Fruit fly (Drosophila melanogaster): ENCODE results near the gene CG1236.

Gene CG1236

DNA sequence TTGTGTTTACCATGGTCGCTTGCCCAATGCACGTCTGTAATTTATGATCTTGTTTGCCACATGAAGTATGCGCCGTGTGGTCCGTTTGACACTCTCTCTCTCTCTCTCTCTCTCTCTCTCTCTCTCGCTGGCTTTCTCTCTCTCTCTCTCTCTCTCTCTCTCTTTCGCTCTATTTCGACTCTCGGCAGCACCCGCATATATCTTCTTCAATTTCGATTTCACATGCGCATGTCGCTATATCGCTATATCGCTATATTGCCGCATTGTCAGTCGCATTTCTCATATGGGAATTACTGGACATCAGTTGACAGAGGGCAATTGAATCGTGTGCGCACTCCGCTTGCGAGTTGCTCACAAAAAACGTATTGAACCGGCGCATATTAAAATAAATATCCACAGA, 35.4 kb upstream of the CG1236 start (continued):
- TF ChIP-seq CG8281 (tag; optimal IDR thresholded peaks at IDR 0.05) (peak; percentile 14), CG9932 (GFP tag; IDR thresholded peaks at IDR 0.05) (no peak), CG7372 (GFP tag; IDR thresholded peaks at IDR 0.05) (peak; percentile 59; the same call in 1 of the 2 replicates), CG2199 (GFP tag; IDR thresholded peaks at IDR 0.05) (peak; percentile 80; the same call in 2 of the 3 replicates), CG31224 (GFP tag; IDR thresholded peaks at IDR 0.05) (no peak), NFAT (GFP tag; IDR thresholded peaks at IDR 0.05) (no peak), Blimp-1 (GFP tag; optimal IDR thresholded peaks at IDR 0.05) (peak; percentile 7), Hsf (GFP tag; optimal IDR thresholded peaks at IDR 0.05) (no peak), cas (GFP tag; IDR thresholded peaks at IDR 0.05) (0 out of 2 replicates have a peak, but pooled peaks have one; percentile 32), Trl (optimal IDR thresholded peaks at IDR 0.05) (peak; percentile 82 to 94), Trl (GFP tag; optimal IDR thresholded peaks at IDR 0.05) (no peak), trem (tag; optimal IDR thresholded peaks at IDR 0.05) (no peak), CG15073 (GFP tag; optimal IDR thresholded peaks at IDR 0.05) (no peak), Kr (GFP tag; optimal IDR thresholded peaks at IDR 0.05) (no peak), Xrp1 (GFP tag; IDR thresholded peaks at IDR 0.05) (0 out of 2 replicates have a peak, but pooled peaks have one; percentile 9), CG11560 (tag; IDR thresholded peaks at IDR 0.05) (no peak), Six4 (GFP tag; optimal IDR thresholded peaks at IDR 0.05) (no peak), CG13424 (tag; optimal IDR thresholded peaks at IDR 0.05) (no peak), CG32532 (GFP tag; IDR thresholded peaks at IDR 0.05) (peak; percentile 36; the same call in 1 of the 2 replicates), CTCF (GFP tag; optimal IDR thresholded peaks at IDR 0.05) (peak; percentile 13), Lhr (GFP tag; optimal IDR thresholded peaks at IDR 0.05) (no peak), ind (GFP tag; optimal IDR thresholded peaks at IDR 0.05) (no peak), CG15479 (GFP tag; optimal IDR thresholded peaks at IDR 0.05) (no peak), CG33213 (GFP tag; optimal IDR thresholded peaks at IDR 0.05) (no peak), CG7928 (GFP tag; optimal IDR thresholded peaks at IDR 0.05) (no peak), CG15011 (GFP tag; optimal IDR thresholded peaks at IDR 0.05) (no peak), CG31441 (GFP tag; IDR thresholded peaks at IDR 0.05) (no peak), BEAF-32 (GFP tag; optimal IDR thresholded peaks at IDR 0.05) (no peak), sens (GFP tag) (peak; percentile 61), wek (GFP tag; optimal IDR thresholded peaks at IDR 0.05) (peak; percentile 16), Dll (GFP tag; IDR thresholded peaks at IDR 0.05; ENCODE audit: partially characterized antibody) (0 out of 4 replicates have a peak, but pooled peaks have one; percentile 18), CG10979 (tag; optimal IDR thresholded peaks at IDR 0.05) (peak; percentile 4)

DNA sequence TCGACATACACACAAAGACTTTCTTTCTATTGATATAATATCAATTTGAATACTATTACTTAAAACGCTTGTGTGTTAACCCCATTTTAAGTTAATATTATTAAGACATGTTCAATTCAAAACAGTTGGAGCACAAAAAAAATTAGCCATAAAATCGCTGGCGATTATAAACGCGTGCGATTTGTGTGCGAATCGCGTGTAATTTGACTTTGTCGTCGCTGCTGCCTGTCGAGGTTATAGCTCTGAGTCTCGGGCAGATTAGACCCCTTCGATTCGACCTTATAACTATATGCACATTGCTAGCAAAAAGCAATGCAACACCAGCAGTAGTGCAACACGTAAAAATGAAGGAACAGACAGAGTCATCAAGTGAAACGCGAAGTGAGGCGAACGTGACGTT, 31.6 kb upstream of the CG1236 start:
- TF ChIP-seq B-H1 (GFP tag; IDR thresholded peaks at IDR 0.05) (no peak), CG8359 (GFP tag; optimal IDR thresholded peaks at IDR 0.05; ENCODE audit: borderline replicate concordance) (peak; percentile 99)

DNA sequence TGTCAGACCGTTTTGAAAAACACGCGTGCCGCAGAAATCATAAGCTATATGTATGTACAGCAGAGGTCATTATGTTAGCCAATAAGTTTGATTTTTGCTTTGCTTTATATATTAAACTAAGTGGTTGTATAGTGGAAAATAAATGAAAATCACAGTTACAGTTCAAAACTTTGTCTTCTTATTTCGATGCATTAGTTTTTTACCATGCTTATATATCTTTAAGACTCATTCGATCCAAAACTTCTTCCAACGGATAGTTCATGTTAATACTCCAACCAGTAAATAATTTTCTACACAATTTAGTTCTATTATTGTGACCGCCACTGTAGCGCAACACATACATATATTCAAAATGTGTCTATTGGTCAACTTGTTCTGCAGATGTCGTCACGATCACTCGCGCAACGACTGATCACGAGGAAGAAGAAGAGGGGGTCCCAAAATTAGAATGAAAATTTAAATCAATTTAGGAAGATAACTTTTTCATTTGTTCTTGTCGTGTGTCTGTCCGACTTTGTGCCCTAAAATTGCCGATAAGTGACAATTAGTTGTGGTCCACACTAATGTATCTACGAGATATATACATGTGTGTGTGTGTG, 31.0 kb upstream of the CG1236 start:
- TF ChIP-seq CG1602 (GFP tag; optimal IDR thresholded peaks at IDR 0.05), result peak; percentile 38
- peak; percentile 36; the same call in 1 of the 2 replicates for TF ChIP-seq E2f2 (GFP tag; IDR thresholded peaks at IDR 0.05)
- TF ChIP-seq Asciz (GFP tag; optimal IDR thresholded peaks at IDR 0.05), result peak; percentile 72
- peak; percentile 25 for TF ChIP-seq CG8089 (GFP tag; optimal IDR thresholded peaks at IDR 0.05)
- no peak for TF ChIP-seq CG34376 (GFP tag; optimal IDR thresholded peaks at IDR 0.05)
- TF ChIP-seq CG18011 (GFP tag; optimal IDR thresholded peaks at IDR 0.05), result peak; percentile 23
- no peak for TF ChIP-seq gro (GFP tag; optimal IDR thresholded peaks at IDR 0.05)
- TF ChIP-seq dpn (GFP tag; optimal IDR thresholded peaks at IDR 0.05), result peak; percentile 54 to 55
- peak; percentile 36 for TF ChIP-seq CG3407 (GFP tag; optimal IDR thresholded peaks at IDR 0.05)
- no peak for TF ChIP-seq CG2199 (GFP tag; IDR thresholded peaks at IDR 0.05)
- peak; percentile 36 for TF ChIP-seq cato (GFP tag; optimal IDR thresholded peaks at IDR 0.05; ENCODE audit: borderline replicate concordance)
- no peak for TF ChIP-seq CG15601 (tag; optimal IDR thresholded peaks at IDR 0.05)
- TF ChIP-seq ttk (GFP tag; IDR thresholded peaks at IDR 0.05), result 0 out of 2 replicates have a peak, but pooled peaks have one; percentile 6
- no peak for TF ChIP-seq CG9797 (GFP tag; optimal IDR thresholded peaks at IDR 0.05)
- TF ChIP-seq kah (GFP tag; optimal IDR thresholded peaks at IDR 0.05), result peak; percentile 41
- TF ChIP-seq bcd (GFP tag; optimal IDR thresholded peaks at IDR 0.05), result peak; percentile 63
- TF ChIP-seq ATbp (GFP tag; optimal IDR thresholded peaks at IDR 0.05), result peak; percentile 56

All from whole organism, embryonic.